Worm (Caenorhabditis elegans) whole organism, young adult: Measurements from ENCODE around the gene ZK899.7.
"Not testable (repeated sequence)": the region's sequence is repeated elsewhere in the genome, so short reads cannot be mapped to it uniquely, and the experiment has no call there.

ENCODE experiments used
- ama-1 ChIP-seq, 3 experiments: fragments of 150-350 bp in 1 of 3; sonication (generic microtip) in 2 of 3; optimal IDR thresholded peaks; 2 replicates each; lab custom pipeline; 2014 to 2018; ENCODE audit warnings: missing biosample characterization in 2 of 3, missing genetic modification characterization in 2 of 3, missing genetic modification reagents in 2 of 3
- ekl-4 ChIP-seq: fragments of 200-800 bp; sonication (Bioruptor generic); IDR thresholded peaks from 2 replicates; pipeline ENCODE4 v1.3.6; 2022; ENCODE audit warnings: missing genetic modification reagents, missing genetic modification characterization, missing compliant biosample characterization
- hmg-20 ChIP-seq: fragments of 200-800 bp; sonication (Bioruptor generic); IDR thresholded peaks from 2 replicates; pipeline ENCODE4 v1.3.6; 2022; ENCODE audit warnings: missing genetic modification reagents, missing genetic modification characterization, missing compliant biosample characterization
- sea-2 ChIP-seq: fragments of 200-800 bp; sonication (Bioruptor generic); IDR thresholded peaks from 2 replicates; pipeline ENCODE4 v1.3.6; 2022; ENCODE audit warnings: missing genetic modification characterization, missing compliant biosample characterization
- unc-130 ChIP-seq: sonication (generic microtip); optimal IDR thresholded peaks from 2 replicates; lab custom pipeline; 2016; ENCODE audit warnings: missing genetic modification reagents, missing genetic modification characterization, missing compliant biosample characterization
- ztf-25 ChIP-seq: fragments of 200-800 bp; sonication (Bioruptor generic); IDR thresholded peaks from 2 replicates; pipeline ENCODE4 v1.3.6; 2022; ENCODE audit warnings: missing genetic modification reagents, missing genetic modification characterization, missing compliant biosample characterization

DNA sequence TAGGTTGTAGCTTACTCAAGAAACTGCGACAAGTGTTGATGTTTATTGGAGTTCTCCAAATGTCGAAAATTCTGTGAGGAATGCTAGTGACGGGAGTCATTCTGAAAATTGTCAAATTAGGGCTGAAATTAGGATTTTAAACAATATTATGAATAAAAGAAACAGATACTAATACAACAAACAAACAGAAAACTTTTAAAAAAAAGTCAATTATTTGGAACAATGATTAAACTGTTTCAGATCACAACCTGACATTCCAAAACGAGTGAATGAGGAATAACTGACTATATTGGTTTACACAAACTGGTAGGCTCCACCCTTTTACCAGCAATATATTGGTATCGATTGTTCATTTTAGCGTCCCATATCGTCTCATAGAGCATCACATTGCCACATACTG lies 11.6 kb upstream of the ZK899.7 start, which contains the start of gene ZK899.5:
- TF ChIP-seq ztf-25 (GFP tag; lab: Robert Waterston, UW); hmg-20 (GFP tag; lab: Robert Waterston, UW); ama-1 (optimal IDR thresholded peaks at IDR 0.05; lab: Kevin White, UChicago); ama-1 (GFP tag; optimal IDR thresholded peaks at IDR 0.05; lab: Kevin White, UChicago); unc-130 (GFP tag; lab: Kevin White, UChicago); ekl-4 (GFP tag; lab: Robert Waterston, UW); sea-2 (GFP tag; lab: Robert Waterston, UW): not testable (repeated sequence)
